Worm (Caenorhabditis elegans): ENCODE measurements around the gene C35B1.3.

DNA sequence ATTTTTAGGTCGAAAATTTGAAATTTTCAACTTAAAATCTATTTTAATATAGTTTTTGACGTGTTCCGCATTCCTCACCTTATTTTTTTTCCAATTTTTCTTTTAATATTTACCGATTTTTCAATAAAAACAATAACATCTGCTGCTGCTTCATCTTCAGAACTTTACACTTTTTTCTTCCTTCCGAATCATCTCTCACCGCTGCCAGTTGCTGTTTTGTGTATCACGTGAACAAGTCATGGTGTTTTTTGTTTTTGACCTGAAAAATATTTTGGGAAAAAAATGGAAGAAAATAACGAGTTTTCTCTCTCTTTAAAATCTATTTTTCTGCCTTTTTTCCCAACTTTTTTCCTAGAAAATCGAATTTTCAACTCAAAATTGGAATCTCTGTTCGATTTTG is 18.8 kb downstream of the C35B1.3 start:
- no peak for TF ChIP-seq him-1 (tag; optimal IDR thresholded peaks at IDR 0.05)
- no peak for TF ChIP-seq W03F9.2 (tag; optimal IDR thresholded peaks at IDR 0.05)

Measured in whole organism, L4/young adult.